Worm (Caenorhabditis elegans) whole organism, young adult: ENCODE results near the gene F59A7.7.

ENCODE experiments used
- nfya-1 ChIP-seq: sonication (generic microtip); optimal IDR thresholded peaks from 2 replicates; lab custom pipeline; 2017; ENCODE audit warnings: antibody characterized with exemption, missing compliant biosample characterization, missing genetic modification characterization, borderline replicate concordance; ENCODE audit not compliant: insufficient read depth
- nhr-179 ChIP-seq: sonication (generic microtip); optimal IDR thresholded peaks from 2 replicates; lab custom pipeline; 2016; ENCODE audit warnings: mild to moderate bottlenecking, missing genetic modification characterization, missing compliant biosample characterization

DNA sequence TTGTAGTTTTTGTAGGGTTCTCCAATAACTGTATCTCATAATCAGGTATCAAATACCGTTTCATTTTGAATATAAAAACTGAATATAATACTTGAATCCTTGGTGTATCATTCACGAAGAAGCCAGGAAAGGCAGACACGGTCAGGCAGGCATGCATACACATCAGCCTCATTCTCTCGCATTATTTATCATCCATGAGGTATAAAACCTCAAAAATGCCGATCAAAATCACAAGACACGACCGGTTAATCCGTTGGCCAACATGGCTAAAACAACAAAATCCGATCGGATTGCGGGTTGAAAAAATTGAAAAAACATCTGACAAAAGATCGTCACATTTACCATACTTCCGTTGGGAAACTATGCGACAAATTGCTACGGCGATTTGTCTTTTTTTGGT is 10.5 kb downstream of the F59A7.7 start, which contains the start of gene F59A7.5:
- TF ChIP-seq nfya-1 (tag; lab: Kevin White, UChicago) (no peak), nhr-179 (tag; lab: Kevin White, UChicago) (no peak)
